Fruit fly (Drosophila melanogaster) whole organism, embryonic: ENCODE measurements around the gene wda.

Experiments used
- Atf-2 ChIP-seq: fragments of 200-800 bp; sonication (Bioruptor generic); optimal IDR thresholded peaks from 2 replicates; lab custom pipeline; 2016; ENCODE audit warnings: missing biosample characterization, missing genetic modification characterization
- CG11696 ChIP-seq: fragments of 200-800 bp; sonication (Bioruptor generic); IDR thresholded peaks from 2 replicates; pipeline ENCODE4 v1.3.6; 2022; ENCODE audit warnings: missing biosample characterization, missing genetic modification characterization
- CG12391 ChIP-seq: fragments of 200-800 bp; sonication (Bioruptor generic); optimal IDR thresholded peaks from 3 replicates; lab custom pipeline; 2018; ENCODE audit warnings: missing biosample characterization, mild to moderate bottlenecking, missing genetic modification characterization, moderate library complexity
- CG13296 ChIP-seq: fragments of 200-800 bp; sonication (Bioruptor generic); optimal IDR thresholded peaks from 3 replicates; lab custom pipeline; 2018; ENCODE audit warnings: missing biosample characterization, mild to moderate bottlenecking, missing genetic modification characterization
- CG1603 ChIP-seq: fragments of 200-800 bp; sonication (Bioruptor generic); optimal IDR thresholded peaks from 2 replicates; lab custom pipeline; 2019; ENCODE audit warnings: missing biosample characterization, mild to moderate bottlenecking, missing genetic modification characterization, moderate library complexity
- CG16779 ChIP-seq: fragments of 200-800 bp; sonication (Bioruptor generic); IDR thresholded peaks from 2 replicates; pipeline ENCODE4 v1.3.6; 2022; ENCODE audit warnings: missing biosample characterization, missing genetic modification characterization
- CG17361 ChIP-seq: fragments of 200-800 bp; sonication (Bioruptor generic); IDR thresholded peaks from 3 replicates; pipeline ENCODE4 v1.3.6; 2022; ENCODE audit warnings: missing biosample characterization, missing genetic modification characterization
- CG17612 ChIP-seq: fragments of 200-800 bp; sonication (Bioruptor generic); IDR thresholded peaks from 2 replicates; pipeline ENCODE4 v1.3.6; 2022; ENCODE audit warnings: missing biosample characterization, missing genetic modification characterization
- CG17912 ChIP-seq: fragments of 200-800 bp; sonication (Bioruptor generic); optimal IDR thresholded peaks from 2 replicates; lab custom pipeline; 2018; ENCODE audit warnings: missing biosample characterization, mild to moderate bottlenecking, missing genetic modification characterization
- CG1792 ChIP-seq: fragments of 200-800 bp; sonication (Bioruptor generic); optimal IDR thresholded peaks from 2 replicates; lab custom pipeline; 2016; ENCODE audit warnings: missing biosample characterization, missing genetic modification characterization
- CG1832 ChIP-seq: fragments of 200-800 bp; sonication (Bioruptor generic); optimal IDR thresholded peaks from 2 replicates; lab custom pipeline; 2017; ENCODE audit warnings: missing biosample characterization, mild to moderate bottlenecking, missing genetic modification characterization, inconsistent platforms
- CG3163 ChIP-seq: fragments of 200-800 bp; sonication (Bioruptor generic); optimal IDR thresholded peaks from 3 replicates; lab custom pipeline; 2016; ENCODE audit warnings: missing biosample characterization, missing genetic modification characterization
- CG32767 ChIP-seq: fragments of 200-800 bp; sonication (Bioruptor generic); IDR thresholded peaks from 2 replicates; pipeline ENCODE4 v1.3.6; 2022; ENCODE audit warnings: missing biosample characterization, missing genetic modification characterization
- CG34422 ChIP-seq: fragments of 200-800 bp; sonication (Bioruptor generic); IDR thresholded peaks from 3 replicates; pipeline ENCODE4 v1.3.6; 2022; ENCODE audit warnings: missing biosample characterization, missing genetic modification characterization
- CG3838 ChIP-seq: fragments of 200-800 bp; sonication (Bioruptor generic); optimal IDR thresholded peaks from 3 replicates; lab custom pipeline; 2016; ENCODE audit warnings: missing biosample characterization, missing genetic modification characterization
- CG5180 ChIP-seq: fragments of 200-800 bp; sonication (Bioruptor generic); optimal IDR thresholded peaks from 3 replicates; lab custom pipeline; 2017; ENCODE audit warnings: missing biosample characterization, missing genetic modification characterization, mild to moderate bottlenecking, moderate library complexity, missing genetic modification reagents
- CG5245 ChIP-seq: fragments of 200-800 bp; sonication (Bioruptor generic); optimal IDR thresholded peaks from 3 replicates; lab custom pipeline; 2016; ENCODE audit warnings: missing biosample characterization, missing genetic modification characterization
- CG8388 ChIP-seq: fragments of 200-800 bp; sonication (Bioruptor generic); optimal IDR thresholded peaks from 2 replicates; lab custom pipeline; 2019; ENCODE audit warnings: missing biosample characterization, mild to moderate bottlenecking, missing genetic modification characterization, moderate library complexity
- Dad ChIP-seq: fragments of 200-800 bp; sonication (Bioruptor generic); optimal IDR thresholded peaks from 3 replicates; lab custom pipeline; 2016; ENCODE audit warnings: missing biosample characterization, missing genetic modification characterization
- GATAe ChIP-seq: fragments of 200-800 bp; sonication (Bioruptor generic); conservative IDR thresholded peaks from 2 replicates; pipeline ENCODE4 v1.3.6; 2022; ENCODE audit warnings: missing biosample characterization, missing genetic modification characterization
- Gsc ChIP-seq: fragments of 200-800 bp; sonication (Bioruptor generic); IDR thresholded peaks from 2 replicates; pipeline ENCODE4 v1.3.6; 2022; ENCODE audit warnings: missing biosample characterization, missing genetic modification characterization
- H15 ChIP-seq: fragments of 200-800 bp; sonication (Bioruptor generic); IDR thresholded peaks from 3 replicates; pipeline ENCODE4 v1.3.6; 2022; ENCODE audit warnings: missing biosample characterization, missing genetic modification characterization
- HmgD ChIP-seq: fragments of 200-800 bp; sonication (Bioruptor generic); optimal IDR thresholded peaks from 3 replicates; lab custom pipeline; 2016; ENCODE audit warnings: missing biosample characterization, missing genetic modification characterization
- Med ChIP-seq: fragments of 200-800 bp; sonication (Bioruptor generic); peaks from one replicate; lab custom pipeline; 2016; ENCODE audit warnings: missing biosample characterization, missing genetic modification characterization, mild to moderate bottlenecking, inconsistent platforms, moderate library complexity
- Meics ChIP-seq: fragments of 200-800 bp; sonication (Bioruptor generic); optimal IDR thresholded peaks from 2 replicates; lab custom pipeline; 2017; ENCODE audit warnings: missing biosample characterization, mild to moderate bottlenecking, missing genetic modification characterization
- Nf-YA ChIP-seq: fragments of 200-800 bp; sonication (Bioruptor generic); IDR thresholded peaks from 2 replicates; pipeline ENCODE4 v1.3.6; 2022; ENCODE audit warnings: missing biosample characterization, missing genetic modification characterization
- Nf-YC ChIP-seq: fragments of 200-800 bp; optimal IDR thresholded peaks from 3 replicates; lab custom pipeline; 2019; ENCODE audit warnings: missing biosample characterization, mild to moderate bottlenecking, missing genetic modification characterization, moderate library complexity
- Opbp ChIP-seq: fragments of 200-800 bp; sonication (Bioruptor generic); IDR thresholded peaks from 3 replicates; pipeline ENCODE4 v1.3.6; 2022; ENCODE audit warnings: missing biosample characterization, missing genetic modification characterization; ENCODE audit not compliant: partially characterized antibody
- PHDP ChIP-seq: fragments of 200-800 bp; sonication (Bioruptor generic); optimal IDR thresholded peaks from 3 replicates; lab custom pipeline; 2018; ENCODE audit warnings: missing biosample characterization, mild to moderate bottlenecking, missing genetic modification characterization, moderate library complexity
- Rfx ChIP-seq: fragments of 200-800 bp; sonication (Bioruptor generic); IDR thresholded peaks from 2 replicates; pipeline ENCODE4 v1.3.6; 2022; ENCODE audit warnings: missing biosample characterization, missing genetic modification characterization
- Rx ChIP-seq: fragments of 200-800 bp; sonication (Bioruptor generic); IDR thresholded peaks from 2 replicates; pipeline ENCODE4 v1.3.6; 2022; ENCODE audit warnings: missing biosample characterization, missing genetic modification characterization
- Side ChIP-seq: fragments of 200-800 bp; sonication (Bioruptor generic); optimal IDR thresholded peaks from 2 replicates; lab custom pipeline; 2016; ENCODE audit warnings: missing biosample characterization, missing genetic modification characterization
- Trl ChIP-seq, 3 experiments: fragments of >200 bp in 2 of 3; fragments of 200-800 bp in 1 of 3; sonication (Bioruptor generic) in 1 of 3; optimal IDR thresholded peaks; 2 replicates in 1 of 3; 3 replicates in 2 of 3; lab custom pipeline; 2016 to 2017; ENCODE audit warnings: missing biosample characterization in 1 of 3, missing genetic modification characterization in 1 of 3
- Xrp1 ChIP-seq: fragments of 200-800 bp; sonication (Bioruptor generic); IDR thresholded peaks from 2 replicates; pipeline ENCODE4 v1.3.6; 2022; ENCODE audit warnings: missing biosample characterization, missing genetic modification characterization
- ac ChIP-seq: fragments of 200-800 bp; sonication (Bioruptor generic); optimal IDR thresholded peaks from 3 replicates; lab custom pipeline; 2017; ENCODE audit warnings: missing biosample characterization, mild to moderate bottlenecking, missing genetic modification characterization
- bowl ChIP-seq: fragments of 200-800 bp; sonication (Bioruptor generic); IDR thresholded peaks from 2 replicates; pipeline ENCODE4 v1.3.6; 2022; ENCODE audit warnings: missing biosample characterization, missing genetic modification characterization
- chn ChIP-seq: fragments of 200-800 bp; sonication (Bioruptor generic); optimal IDR thresholded peaks from 2 replicates; lab custom pipeline; 2016; ENCODE audit warnings: missing biosample characterization, missing genetic modification characterization
- crc ChIP-seq: fragments of 200-800 bp; sonication (Bioruptor generic); optimal IDR thresholded peaks from 2 replicates; lab custom pipeline; 2016; ENCODE audit warnings: missing biosample characterization, missing genetic modification characterization
- kay ChIP-seq: fragments of 200-800 bp; sonication (Bioruptor generic); optimal IDR thresholded peaks from 2 replicates; lab custom pipeline; 2016; ENCODE audit warnings: missing biosample characterization, missing genetic modification characterization
- nerfin-1 ChIP-seq: fragments of 200-800 bp; sonication (Bioruptor generic); optimal IDR thresholded peaks from 3 replicates; lab custom pipeline; 2019; ENCODE audit warnings: missing biosample characterization, mild to moderate bottlenecking, missing genetic modification characterization, moderate library complexity
- onecut ChIP-seq: fragments of 200-800 bp; sonication (Bioruptor generic); IDR thresholded peaks from 2 replicates; pipeline ENCODE4 v1.3.6; 2022; ENCODE audit warnings: missing biosample characterization, missing genetic modification characterization
- pnt ChIP-seq: fragments of 200-800 bp; sonication (Bioruptor generic); optimal IDR thresholded peaks from 3 replicates; lab custom pipeline; 2016; ENCODE audit warnings: missing biosample characterization, missing genetic modification characterization
- salm ChIP-seq: fragments of 200-800 bp; sonication (Bioruptor generic); optimal IDR thresholded peaks from 2 replicates; lab custom pipeline; 2018; ENCODE audit warnings: missing biosample characterization, mild to moderate bottlenecking, missing genetic modification characterization
- sc ChIP-seq, 3 experiments: fragments of >200 bp in 2 of 3; fragments of 200-800 bp in 1 of 3; sonication (Bioruptor generic) in 1 of 3; optimal IDR thresholded peaks; 2 replicates in 2 of 3; 3 replicates in 1 of 3; lab custom pipeline; 2017; ENCODE audit warnings: mild to moderate bottlenecking in 1 of 3, missing biosample characterization in 1 of 3, missing genetic modification characterization in 1 of 3, missing genetic modification reagents in 1 of 3
- sens ChIP-seq: fragments of 200-800 bp; sonication (Bioruptor generic); peaks from one replicate; lab custom pipeline; 2016; ENCODE audit warnings: missing biosample characterization, missing genetic modification characterization
- slp2 ChIP-seq: fragments of 200-800 bp; sonication (Bioruptor generic); optimal IDR thresholded peaks from 2 replicates; lab custom pipeline; 2016; ENCODE audit warnings: missing biosample characterization, missing genetic modification characterization
- sob ChIP-seq: fragments of 200-800 bp; sonication (Bioruptor generic); IDR thresholded peaks from 2 replicates; pipeline ENCODE4 v1.3.6; 2022; ENCODE audit warnings: missing biosample characterization, missing genetic modification characterization
- unc-4 ChIP-seq: fragments of 200-800 bp; sonication (Bioruptor generic); IDR thresholded peaks from 2 replicates; pipeline ENCODE4 v1.3.6; 2022; ENCODE audit warnings: missing biosample characterization, missing genetic modification characterization; ENCODE audit not compliant: partially characterized antibody
- vvl ChIP-seq: fragments of 200-800 bp; sonication (Bioruptor generic); IDR thresholded peaks from 2 replicates; pipeline ENCODE4 v1.3.6; 2022; ENCODE audit warnings: missing biosample characterization, missing genetic modification characterization
- zen ChIP-seq: fragments of 200-800 bp; sonication (Bioruptor generic); optimal IDR thresholded peaks from 3 replicates; lab custom pipeline; 2018; ENCODE audit warnings: missing biosample characterization, mild to moderate bottlenecking, missing genetic modification characterization, moderate library complexity

wda gene

dm6 chr3R:23295360-23295772 lies 37.5 kb upstream of the wda start (continued):
- TF ChIP-seq CG1832 (GFP tag; lab: Kevin White, UChicago), result peak; percentile 96
- no peak for TF ChIP-seq Gsc (GFP tag; lab: Robert Waterston, UW)
- peak; percentile 46 for TF ChIP-seq salm (tag; lab: Kevin White, UChicago)
- TF ChIP-seq Opbp (GFP tag; lab: Robert Waterston, UW), result peak; percentile 76
- TF ChIP-seq Rfx (GFP tag; lab: Robert Waterston, UW), result peak; percentile 41; the same call in 1 of the 2 replicates
- peak; percentile 25; the same call in 1 of the 2 replicates for TF ChIP-seq unc-4 (GFP tag; lab: Robert Waterston, UW)
- TF ChIP-seq CG34422 (GFP tag; lab: Robert Waterston, UW), result peak; percentile 34; the same call in 1 of the 3 replicates
- no peak for TF ChIP-seq CG17361 (GFP tag; lab: Robert Waterston, UW)
- TF ChIP-seq CG1603 (tag; lab: Kevin White, UChicago), result peak; percentile 24
- no peak for TF ChIP-seq kay
- TF ChIP-seq Nf-YC (tag; lab: Kevin White, UChicago), result peak; percentile 98
- no peak for TF ChIP-seq CG11696 (GFP tag; lab: Robert Waterston, UW)
- no peak for TF ChIP-seq zen
- TF ChIP-seq CG12391 (tag; lab: Kevin White, UChicago), result peak; percentile 18
- peak; percentile 68 to 77 for TF ChIP-seq Trl (optimal IDR thresholded peaks at IDR 0.05; lab: Kevin White, UChicago)
- peak; percentile 50 for TF ChIP-seq Trl (GFP tag; optimal IDR thresholded peaks at IDR 0.05; lab: Kevin White, UChicago)
- peak; percentile 75 for TF ChIP-seq HmgD (GFP tag; lab: Kevin White, UChicago)
- TF ChIP-seq sc (optimal IDR thresholded peaks at IDR 0.05; lab: Kevin White, UChicago), result no peak
- no peak for TF ChIP-seq sc (GFP tag; optimal IDR thresholded peaks at IDR 0.05; lab: Kevin White, UChicago)
- peak; percentile 3 for TF ChIP-seq chn (GFP tag; lab: Kevin White, UChicago)
- peak; percentile 78 for TF ChIP-seq GATAe (GFP tag; lab: Robert Waterston, UW)
- peak; percentile 89 for TF ChIP-seq Med (GFP tag; lab: Kevin White, UChicago)
- TF ChIP-seq Xrp1 (GFP tag; lab: Robert Waterston, UW), result peak; percentile 30; the same call in 1 of the 2 replicates
- TF ChIP-seq crc (GFP tag; lab: Kevin White, UChicago), result no peak
- TF ChIP-seq sob (GFP tag; lab: Robert Waterston, UW), result peak; percentile 60
- TF ChIP-seq CG16779 (GFP tag; lab: Robert Waterston, UW), result no peak
- peak; percentile 30; the same call in 1 of the 2 replicates for TF ChIP-seq onecut (GFP tag; lab: Robert Waterston, UW)
- no peak for TF ChIP-seq CG17612 (GFP tag; lab: Robert Waterston, UW)
- no peak for TF ChIP-seq Dad (GFP tag; lab: Kevin White, UChicago)
- TF ChIP-seq Side (GFP tag; lab: Kevin White, UChicago), result peak; percentile 15
- TF ChIP-seq sens (GFP tag; lab: Kevin White, UChicago), result peak; percentile 85
- TF ChIP-seq H15 (GFP tag; lab: Robert Waterston, UW), result 0 out of 3 replicates have a peak, but pooled peaks have one; percentile 22
- peak; percentile 41 for TF ChIP-seq ac (GFP tag; lab: Kevin White, UChicago)
- no peak for TF ChIP-seq CG3838
- TF ChIP-seq nerfin-1 (tag; lab: Kevin White, UChicago), result peak; percentile 95
- peak; percentile 19 for TF ChIP-seq CG13296 (GFP tag; lab: Kevin White, UChicago)
- peak; percentile 72 for TF ChIP-seq CG32767 (GFP tag; lab: Robert Waterston, UW)
- TF ChIP-seq Meics, result peak; percentile 26
- TF ChIP-seq pnt, result no peak
- no peak for TF ChIP-seq CG1792 (GFP tag; lab: Kevin White, UChicago)
- TF ChIP-seq slp2 (GFP tag; lab: Kevin White, UChicago), result no peak
- TF ChIP-seq CG5180 (GFP tag; lab: Kevin White, UChicago), result peak; percentile 68
- peak; percentile 83 for TF ChIP-seq Nf-YA (GFP tag; lab: Robert Waterston, UW)
- peak; percentile 36 for TF ChIP-seq CG3163 (GFP tag; lab: Kevin White, UChicago)
- TF ChIP-seq PHDP (tag; lab: Kevin White, UChicago), result peak; percentile 38
- peak; percentile 45 for TF ChIP-seq CG17912
- peak; percentile 42; the same call in 1 of the 2 replicates for TF ChIP-seq bowl (GFP tag; lab: Robert Waterston, UW)
- TF ChIP-seq Atf-2 (GFP tag; lab: Kevin White, UChicago), result no peak
- TF ChIP-seq vvl (GFP tag; lab: Robert Waterston, UW), result peak; percentile 72; the same call in 1 of the 2 replicates
- TF ChIP-seq CG8388, result no peak
- TF ChIP-seq Rx, result no peak
- no peak for TF ChIP-seq CG5245
